Worm (Caenorhabditis elegans): ENCODE data around the gene osm-6.

DNA sequence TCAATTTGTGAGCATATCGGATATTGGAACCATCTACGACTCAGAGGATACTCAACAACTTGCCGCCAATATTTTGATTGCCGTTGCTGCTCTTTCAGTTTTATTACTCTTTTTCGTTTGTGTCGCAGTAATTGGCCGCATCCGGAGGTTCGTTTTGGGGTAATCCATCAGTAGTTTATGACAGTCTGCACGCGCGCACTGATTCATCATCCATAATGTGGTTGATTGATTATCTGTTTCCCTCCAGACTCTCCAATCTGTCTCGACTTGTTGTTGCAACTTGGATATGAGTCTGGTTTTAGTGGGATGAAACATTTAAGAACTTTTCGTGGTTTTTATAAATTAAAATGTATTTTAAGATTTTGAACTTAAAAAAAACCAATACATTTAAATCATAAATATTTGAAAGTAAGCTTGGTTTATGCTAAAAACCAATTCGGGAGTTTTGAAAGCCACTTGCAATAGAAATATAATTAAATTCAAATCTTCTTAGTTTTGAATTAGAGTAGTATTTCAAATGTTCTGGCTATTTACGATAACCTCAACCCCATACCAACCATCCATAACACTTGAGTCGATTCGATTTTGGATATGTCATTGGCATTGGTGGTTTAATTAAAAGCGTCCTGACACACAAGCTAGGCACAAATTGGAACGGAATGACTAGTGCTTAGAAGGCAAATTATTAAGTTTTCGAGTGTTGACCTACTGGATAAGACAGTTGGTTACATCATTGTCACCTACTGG, 33.0 kb upstream of the osm-6 start:
- TF ChIP-seq fkh-10 (GFP tag; optimal IDR thresholded peaks at IDR 0.05) = no peak
- no peak for TF ChIP-seq lir-3 (tag; optimal IDR thresholded peaks at IDR 0.05)
- TF ChIP-seq lin-39 (tag; optimal IDR thresholded peaks at IDR 0.05) = no peak
- no peak for TF ChIP-seq zag-1 (tag; optimal IDR thresholded peaks at IDR 0.05)
- TF ChIP-seq sdz-12 (GFP tag; optimal IDR thresholded peaks at IDR 0.05) = no peak

Data from whole organism, L4 larva.